Worm (Caenorhabditis elegans): ENCODE measurements around the gene col-168.

- TF ChIP-seq ama-1 (optimal IDR thresholded peaks at IDR 0.05): no peak
- no peak for TF ChIP-seq tra-4 (tag; optimal IDR thresholded peaks at IDR 0.05)
- no peak for TF ChIP-seq hmbx-1 (tag; optimal IDR thresholded peaks at IDR 0.05)
- TF ChIP-seq tbx-37 (GFP tag; conservative IDR thresholded peaks at IDR 0.05): no peak
Observed at ce11 chrX:6353763-6354162, 27.6 kb downstream of the col-168 start.

All from whole organism, early embryonic.